Worm (Caenorhabditis elegans): ENCODE results near the gene C30B5.6.

Gene C30B5.6

ce11 chrII:6248503-6248902 is 26.0 kb upstream of the C30B5.6 start:
- TF ChIP-seq fkh-8 (tag; optimal IDR thresholded peaks at IDR 0.05) (no peak), unc-86 (tag; optimal IDR thresholded peaks at IDR 0.05) (peak; percentile 18), elt-3 (tag; optimal IDR thresholded peaks at IDR 0.05) (peak in 1 of 6 experiments; percentile 10), lin-13 (GFP tag; optimal IDR thresholded peaks at IDR 0.05) (no peak), lin-35 (GFP tag; optimal IDR thresholded peaks at IDR 0.05) (peak; percentile 42 to 83), egl-13 (tag; optimal IDR thresholded peaks at IDR 0.05) (no peak), nhr-20 (tag; optimal IDR thresholded peaks at IDR 0.05) (peak; percentile 45), skn-1 (tag; optimal IDR thresholded peaks at IDR 0.05) (peak; percentile 27), snu-23 (GFP tag; optimal IDR thresholded peaks at IDR 0.05) (peak; percentile 64), unc-130 (tag; optimal IDR thresholded peaks at IDR 0.05) (peak; percentile 35), rnt-1 (tag; optimal IDR thresholded peaks at IDR 0.05) (peak; percentile 52), nhr-19 (GFP tag; conservative IDR thresholded peaks at IDR 0.05) (peak; percentile 57), mdl-1 (tag; optimal IDR thresholded peaks at IDR 0.05) (peak in 1 of 2 experiments; percentile 49), lsy-2 (tag; optimal IDR thresholded peaks at IDR 0.05) (peak; percentile 8 to 60), lir-3 (tag; optimal IDR thresholded peaks at IDR 0.05; ENCODE audit: poor library complexity) (peak; percentile 40), irx-1 (tag; optimal IDR thresholded peaks at IDR 0.05) (peak; percentile 31), nhr-77 (tag; optimal IDR thresholded peaks at IDR 0.05) (peak; percentile 47), C16A3.4 (tag; optimal IDR thresholded peaks at IDR 0.05) (peak; percentile 78), xbp-1 (tag; optimal IDR thresholded peaks at IDR 0.05) (peak; percentile 20), nhr-90 (tag; optimal IDR thresholded peaks at IDR 0.05; ENCODE audit: poor library complexity) (peak; percentile 64), nhr-28 (tag; optimal IDR thresholded peaks at IDR 0.05) (no peak), dpl-1 (GFP tag; optimal IDR thresholded peaks at IDR 0.05) (peak; percentile 54 to 68 (median 63)), nhr-85 (tag) (peak; percentile 80), alr-1 (tag; optimal IDR thresholded peaks at IDR 0.05; ENCODE audit: borderline replicate concordance) (no peak), ceh-90 (tag; optimal IDR thresholded peaks at IDR 0.05) (no peak), elt-2 (tag; optimal IDR thresholded peaks at IDR 0.05) (peak; percentile 29), snpc-4 (tag; optimal IDR thresholded peaks at IDR 0.05) (no peak), tbx-2 (tag; optimal IDR thresholded peaks at IDR 0.05) (peak; percentile 24), F16B12.6 (tag; optimal IDR thresholded peaks at IDR 0.05) (no peak), swsn-7 (tag; optimal IDR thresholded peaks at IDR 0.05) (peak; percentile 58), nhr-84 (tag; optimal IDR thresholded peaks at IDR 0.05) (no peak), dsc-1 (tag; optimal IDR thresholded peaks at IDR 0.05) (peak; percentile 28), nhr-71 (tag; optimal IDR thresholded peaks at IDR 0.05) (peak; percentile 58), pax-3 (tag; optimal IDR thresholded peaks at IDR 0.05) (no peak), mep-1 (tag; optimal IDR thresholded peaks at IDR 0.05) (peak; percentile 71), fos-1 (tag; optimal IDR thresholded peaks at IDR 0.05) (peak; percentile 10), efl-1 (optimal IDR thresholded peaks at IDR 0.05) (peak; percentile 64 to 74), efl-1 (GFP tag; optimal IDR thresholded peaks at IDR 0.05 in 1 of 2) (peak; percentile 62 to 98), ces-1 (GFP tag; optimal IDR thresholded peaks at IDR 0.05) (no peak), fkh-10 (GFP tag; optimal IDR thresholded peaks at IDR 0.05) (no peak), nhr-47 (tag; optimal IDR thresholded peaks at IDR 0.05) (peak; percentile 60), ceh-82 (tag; optimal IDR thresholded peaks at IDR 0.05) (peak; percentile 4 to 36 (median 20)), aly-2 (tag; optimal IDR thresholded peaks at IDR 0.05) (peak; percentile 10)

ce11 chrII:6248029-6248428 is 25.6 kb upstream of the C30B5.6 start:
- TF ChIP-seq efl-1 (optimal IDR thresholded peaks at IDR 0.05) (no peak), efl-1 (GFP tag; optimal IDR thresholded peaks at IDR 0.05 in 1 of 2) (peak in 1 of 2 experiments; percentile 56), lsy-2 (tag; optimal IDR thresholded peaks at IDR 0.05) (no peak)
